Worm (Caenorhabditis elegans) whole organism, young adult: ENCODE data around the gene F59B1.4.

Experiments used
- ama-1 ChIP-seq, 3 experiments: fragments of 150-350 bp in 1 of 3; sonication (generic microtip) in 2 of 3; optimal IDR thresholded peaks; 2 replicates each; lab custom pipeline; 2014 to 2018; ENCODE audit warnings: missing biosample characterization in 2 of 3, missing genetic modification characterization in 2 of 3, missing genetic modification reagents in 2 of 3
- ets-4 ChIP-seq: fragments of 200-800 bp; sonication (Bioruptor generic); optimal IDR thresholded peaks from 2 replicates; lab custom pipeline; 2018; ENCODE audit warnings: mild to moderate bottlenecking, missing genetic modification characterization, missing compliant biosample characterization
- mxl-1 ChIP-seq: sonication (generic microtip); optimal IDR thresholded peaks from 2 replicates; lab custom pipeline; 2016; ENCODE audit warnings: missing genetic modification characterization, missing compliant biosample characterization
- snpc-1.1 ChIP-seq: sonication (generic microtip); optimal IDR thresholded peaks from 2 replicates; lab custom pipeline; 2017; ENCODE audit warnings: missing genetic modification characterization, mild to moderate bottlenecking, missing compliant biosample characterization, antibody characterized with exemption, moderate library complexity, missing genotype, missing genetic modification reagents; ENCODE audit not compliant: insufficient read depth
- unc-62 ChIP-seq: fragments of 150-350 bp; optimal IDR thresholded peaks from 2 replicates; lab custom pipeline; 2014; ENCODE audit warnings: missing biosample characterization, missing genetic modification reagents, missing genetic modification characterization

DNA sequence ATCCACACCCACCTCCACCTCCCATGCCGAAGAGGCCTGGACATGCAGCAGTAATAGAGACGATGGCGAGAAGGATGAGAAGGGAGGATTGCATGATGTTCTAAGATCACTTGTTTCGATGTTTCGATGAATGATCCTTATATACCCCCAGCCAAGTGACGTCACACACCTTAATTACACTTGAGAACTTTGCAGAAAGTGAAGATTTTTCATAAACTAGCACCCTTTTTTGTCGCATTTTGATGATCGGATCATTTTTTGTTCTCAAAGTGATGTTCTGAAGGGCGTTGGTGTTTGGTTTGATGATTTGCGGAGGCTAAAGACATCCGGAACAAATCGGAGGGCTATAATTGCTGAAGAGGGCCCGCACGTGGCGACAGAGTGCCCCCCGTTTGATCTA lies 51.1 kb downstream of the F59B1.4 start, which contains the start of gene grl-27:
- TF ChIP-seq ets-4 (no peak), ama-1 (optimal IDR thresholded peaks at IDR 0.05; lab: Kevin White, UChicago) (no peak), ama-1 (GFP tag; optimal IDR thresholded peaks at IDR 0.05; lab: Kevin White, UChicago) (no peak), snpc-1.1 (tag; lab: Kevin White, UChicago) (no peak), mxl-1 (tag; lab: Kevin White, UChicago) (no peak), unc-62 (GFP tag; lab: Kevin White, UChicago) (no peak)
